Fruit fly (Drosophila melanogaster): ENCODE data around the gene Nuf2.

dm6 chr2L:7065687-7066086, at the start of gene Nuf2:
- TF ChIP-seq CG11617 (GFP tag; optimal IDR thresholded peaks at IDR 0.05) (no peak), bab1 (GFP tag; optimal IDR thresholded peaks at IDR 0.05) (no peak), CG1620 (GFP tag; optimal IDR thresholded peaks at IDR 0.05) (no peak), cic (GFP tag; optimal IDR thresholded peaks at IDR 0.05) (no peak), CG14711 (tag; optimal IDR thresholded peaks at IDR 0.05) (no peak)
